Fruit fly (Drosophila melanogaster) whole organism, embryonic: ENCODE results near the gene mRpS30.

Experiments
- CG10979 ChIP-seq: fragments of 200-800 bp; sonication (Bioruptor generic); optimal IDR thresholded peaks from 2 replicates; lab custom pipeline; 2018; ENCODE audit warnings: missing biosample characterization, mild to moderate bottlenecking, missing genetic modification characterization, moderate library complexity
- CG13424 ChIP-seq: fragments of 200-800 bp; sonication (Bioruptor generic); optimal IDR thresholded peaks from 2 replicates; lab custom pipeline; 2019; ENCODE audit warnings: missing biosample characterization, mild to moderate bottlenecking, missing genetic modification characterization, moderate library complexity
- CG15601 ChIP-seq: fragments of 200-800 bp; sonication (Bioruptor generic); optimal IDR thresholded peaks from 3 replicates; lab custom pipeline; 2019; ENCODE audit warnings: missing biosample characterization, mild to moderate bottlenecking, missing genetic modification characterization, moderate library complexity
- CG17328 ChIP-seq: fragments of 200-800 bp; sonication (Bioruptor generic); IDR thresholded peaks from 2 replicates; pipeline ENCODE4 v1.3.6; 2022; ENCODE audit warnings: missing biosample characterization, missing genetic modification characterization
- CG17568 ChIP-seq: fragments of 200-800 bp; sonication (Bioruptor generic); optimal IDR thresholded peaks from 2 replicates; lab custom pipeline; 2018; ENCODE audit warnings: missing biosample characterization, mild to moderate bottlenecking, missing genetic modification characterization, moderate library complexity
- CG17612 ChIP-seq: fragments of 200-800 bp; sonication (Bioruptor generic); IDR thresholded peaks from 2 replicates; pipeline ENCODE4 v1.3.6; 2022; ENCODE audit warnings: missing biosample characterization, missing genetic modification characterization
- CG18619 ChIP-seq: fragments of 200-800 bp; sonication (Bioruptor generic); optimal IDR thresholded peaks from 3 replicates; lab custom pipeline; 2017; ENCODE audit warnings: missing biosample characterization, mild to moderate bottlenecking, missing genetic modification characterization
- CG2120 ChIP-seq: fragments of 200-800 bp; sonication (Bioruptor generic); optimal IDR thresholded peaks from 3 replicates; lab custom pipeline; 2016; ENCODE audit warnings: missing biosample characterization, missing genetic modification characterization
- CG2199 ChIP-seq: fragments of 200-800 bp; sonication (Bioruptor generic); IDR thresholded peaks from 3 replicates; pipeline ENCODE4 v1.3.6; 2022; ENCODE audit warnings: missing biosample characterization, missing genetic modification characterization
- CG30403 ChIP-seq: fragments of 200-800 bp; sonication (Bioruptor generic); optimal IDR thresholded peaks from 3 replicates; lab custom pipeline; 2016; ENCODE audit warnings: missing biosample characterization, missing genetic modification characterization
- CG31441 ChIP-seq: fragments of 200-800 bp; sonication (Bioruptor generic); IDR thresholded peaks from 2 replicates; pipeline ENCODE4 v1.3.6; 2022; ENCODE audit warnings: missing biosample characterization, missing genetic modification characterization
- CG32532 ChIP-seq: fragments of 200-800 bp; sonication (Bioruptor generic); IDR thresholded peaks from 2 replicates; pipeline ENCODE4 v1.3.6; 2022; ENCODE audit warnings: missing biosample characterization, missing genetic modification characterization
- CG8290 ChIP-seq, 3 experiments: fragments of 200-800 bp; sonication (Bioruptor generic); optimal IDR thresholded peaks; 2 replicates each; lab custom pipeline; 2016 to 2019; ENCODE audit warnings: missing biosample characterization in 3 of 3, missing genetic modification characterization in 3 of 3, mild to moderate bottlenecking in 2 of 3, moderate library complexity in 1 of 3
- CG9609 ChIP-seq: fragments of 200-800 bp; sonication (Bioruptor generic); optimal IDR thresholded peaks from 3 replicates; lab custom pipeline; 2016; ENCODE audit warnings: missing biosample characterization, missing genetic modification characterization
- Camta ChIP-seq: fragments of 200-800 bp; sonication (Bioruptor generic); optimal IDR thresholded peaks from 2 replicates; lab custom pipeline; 2016; ENCODE audit warnings: missing biosample characterization, missing genetic modification characterization
- Ets65A ChIP-seq: fragments of 200-800 bp; sonication (Bioruptor generic); peaks from one replicate; lab custom pipeline; 2016; ENCODE audit warnings: missing biosample characterization, missing genetic modification characterization
- HLH54F ChIP-seq: fragments of 200-800 bp; sonication (Bioruptor generic); optimal IDR thresholded peaks from 3 replicates; lab custom pipeline; 2016; ENCODE audit warnings: missing biosample characterization, missing genetic modification characterization
- Pdp1 ChIP-seq, 2 experiments: fragments of 200-800 bp; sonication (Bioruptor generic); optimal IDR thresholded peaks; 3 replicates each; lab custom pipeline; 2016; ENCODE audit warnings: missing biosample characterization in 2 of 2, missing genetic modification characterization in 2 of 2, mild to moderate bottlenecking in 1 of 2, moderate library complexity in 1 of 2
- Rfx ChIP-seq: fragments of 200-800 bp; sonication (Bioruptor generic); IDR thresholded peaks from 2 replicates; pipeline ENCODE4 v1.3.6; 2022; ENCODE audit warnings: missing biosample characterization, missing genetic modification characterization
- Ssrp ChIP-seq: fragments of 200-800 bp; sonication (Bioruptor generic); optimal IDR thresholded peaks from 2 replicates; lab custom pipeline; 2018; ENCODE audit warnings: missing biosample characterization, mild to moderate bottlenecking, missing genetic modification characterization, moderate library complexity
- TFAM ChIP-seq: fragments of 200-800 bp; sonication (Bioruptor generic); optimal IDR thresholded peaks from 2 replicates; lab custom pipeline; 2017; ENCODE audit warnings: missing biosample characterization, missing genetic modification characterization, inconsistent platforms
- ap ChIP-seq: fragments of 200-800 bp; sonication (Bioruptor generic); IDR thresholded peaks from 2 replicates; pipeline ENCODE4 v1.3.6; 2022; ENCODE audit warnings: missing biosample characterization, missing genetic modification characterization
- cad ChIP-seq: fragments of >200 bp; optimal IDR thresholded peaks from 2 replicates; lab custom pipeline; 2017; ENCODE audit warnings: missing biosample characterization, missing genetic modification characterization
- chif ChIP-seq, 2 experiments: fragments of 200-800 bp; sonication (Bioruptor generic); optimal IDR thresholded peaks; 3 replicates each; lab custom pipeline; 2016; ENCODE audit warnings: missing biosample characterization in 2 of 2, missing genetic modification characterization in 2 of 2
- chn ChIP-seq: fragments of 200-800 bp; sonication (Bioruptor generic); optimal IDR thresholded peaks from 2 replicates; lab custom pipeline; 2016; ENCODE audit warnings: missing biosample characterization, missing genetic modification characterization
- ems ChIP-seq: fragments of 200-800 bp; sonication (Bioruptor generic); optimal IDR thresholded peaks from 3 replicates; lab custom pipeline; 2016; ENCODE audit warnings: missing biosample characterization, missing genetic modification characterization
- eve ChIP-seq, 2 experiments: fragments of >200 bp; optimal IDR thresholded peaks; 2 replicates each; lab custom pipeline; 2017; ENCODE audit warnings: missing biosample characterization in 2 of 2, missing genetic modification characterization in 2 of 2
- grau ChIP-seq: fragments of 200-800 bp; optimal IDR thresholded peaks from 3 replicates; lab custom pipeline; 2019; ENCODE audit warnings: missing biosample characterization, mild to moderate bottlenecking, missing genetic modification characterization, moderate library complexity
- gsb-n ChIP-seq: fragments of 200-800 bp; sonication (Bioruptor generic); optimal IDR thresholded peaks from 3 replicates; lab custom pipeline; 2018; ENCODE audit warnings: missing biosample characterization, mild to moderate bottlenecking, missing genetic modification characterization
- lilli ChIP-seq: fragments of 200-800 bp; sonication (Bioruptor generic); optimal IDR thresholded peaks from 3 replicates; lab custom pipeline; 2016; ENCODE audit warnings: missing biosample characterization, missing genetic modification characterization
- pnt ChIP-seq: fragments of 200-800 bp; sonication (Bioruptor generic); optimal IDR thresholded peaks from 3 replicates; lab custom pipeline; 2016; ENCODE audit warnings: missing biosample characterization, missing genetic modification characterization
- rib ChIP-seq: fragments of 200-800 bp; sonication (Bioruptor generic); IDR thresholded peaks from 2 replicates; pipeline ENCODE4 v1.3.6; 2022; ENCODE audit warnings: missing biosample characterization, missing genetic modification characterization
- run ChIP-seq: fragments of 200-800 bp; sonication (Bioruptor generic); optimal IDR thresholded peaks from 3 replicates; lab custom pipeline; 2018; ENCODE audit warnings: missing biosample characterization, mild to moderate bottlenecking, missing genetic modification characterization
- sens ChIP-seq: fragments of 200-800 bp; sonication (Bioruptor generic); peaks from one replicate; lab custom pipeline; 2016; ENCODE audit warnings: missing biosample characterization, missing genetic modification characterization
- slp2 ChIP-seq: fragments of 200-800 bp; sonication (Bioruptor generic); optimal IDR thresholded peaks from 2 replicates; lab custom pipeline; 2016; ENCODE audit warnings: missing biosample characterization, missing genetic modification characterization
- sna ChIP-seq: fragments of 200-800 bp; sonication (Bioruptor generic); IDR thresholded peaks from 2 replicates; pipeline ENCODE4 v1.3.6; 2022; ENCODE audit warnings: missing biosample characterization, missing genetic modification characterization; ENCODE audit not compliant: partially characterized antibody

Gene mRpS30

dm6 chrX:15818608-15819184 is 32.8 kb downstream of the mRpS30 start (continued):
- TF ChIP-seq CG18619 (GFP tag; lab: Kevin White, UChicago) (no peak), eve (GFP tag; optimal IDR thresholded peaks at IDR 0.05; lab: Kevin White, UChicago) (peak in 1 of 2 experiments; percentile 36), Camta (GFP tag; lab: Kevin White, UChicago) (peak; percentile 11), CG10979 (tag; lab: Kevin White, UChicago) (peak; percentile 45), CG13424 (tag; lab: Kevin White, UChicago) (peak; percentile 45), chif (GFP tag; optimal IDR thresholded peaks at IDR 0.05; lab: Kevin White, UChicago) (peak in 1 of 2 experiments; percentile 22), Ets65A (GFP tag; lab: Kevin White, UChicago) (peak; percentile 94), cad (GFP tag; lab: Kevin White, UChicago) (no peak), HLH54F (GFP tag; lab: Kevin White, UChicago) (peak; percentile 1), Ssrp (tag; lab: Kevin White, UChicago) (peak; percentile 1), ems (GFP tag; lab: Kevin White, UChicago) (no peak), Rfx (GFP tag; lab: Robert Waterston, UW) (peak; percentile 40; the same call in 1 of the 2 replicates), slp2 (GFP tag; lab: Kevin White, UChicago) (no peak), sens (GFP tag; lab: Kevin White, UChicago) (peak; percentile 89), CG2120 (GFP tag; lab: Kevin White, UChicago) (peak; percentile 36), CG30403 (GFP tag; lab: Kevin White, UChicago) (peak; percentile 31), CG32532 (GFP tag; lab: Robert Waterston, UW) (peak; percentile 33; the same call in 1 of the 2 replicates), ap (0 out of 2 replicates have a peak, but pooled peaks have one; percentile 21), gsb-n (no peak), TFAM (GFP tag; lab: Kevin White, UChicago) (no peak), CG17328 (GFP tag; lab: Robert Waterston, UW) (peak; percentile 40; the same call in 1 of the 2 replicates), CG31441 (GFP tag; lab: Robert Waterston, UW) (no peak), CG9609 (GFP tag; lab: Kevin White, UChicago) (peak; percentile 1), chn (GFP tag; lab: Kevin White, UChicago) (peak; percentile 25), sna (GFP tag; lab: Robert Waterston, UW) (no peak), CG2199 (GFP tag; lab: Robert Waterston, UW) (peak; percentile 55; the same call in 1 of the 3 replicates), CG15601 (tag; lab: Kevin White, UChicago) (peak; percentile 4), lilli (GFP tag; lab: Kevin White, UChicago) (peak; percentile 32)
- TF ChIP-seq, all 482 proteins: peak for 65

dm6 chrX:15822363-15822762 is 36.5 kb downstream of the mRpS30 start:
- TF ChIP-seq CG17568 (GFP tag; lab: Kevin White, UChicago) (no peak), CG17612 (GFP tag; lab: Robert Waterston, UW) (peak; percentile 90), rib (no peak), pnt (GFP tag; lab: Kevin White, UChicago) (no peak), CG8290 (GFP tag; optimal IDR thresholded peaks at IDR 0.05; lab: Kevin White, UChicago) (peak; percentile 53), CG8290 (tag; optimal IDR thresholded peaks at IDR 0.05; lab: Kevin White, UChicago) (peak in 1 of 2 experiments; percentile 85)

- TF ChIP-seq grau (peak; percentile 70), Pdp1 (GFP tag; optimal IDR thresholded peaks at IDR 0.05; lab: Kevin White, UChicago) (peak in 1 of 2 experiments; percentile 80), run (tag; lab: Kevin White, UChicago) (no peak), sens (GFP tag; lab: Kevin White, UChicago) (peak; percentile 56)
Observed at dm6 chrX:15833957-15834356, 48.1 kb downstream of the mRpS30 start.
